Fruit fly (Drosophila melanogaster): ENCODE results near the gene cerv.

The cerv gene

DNA sequence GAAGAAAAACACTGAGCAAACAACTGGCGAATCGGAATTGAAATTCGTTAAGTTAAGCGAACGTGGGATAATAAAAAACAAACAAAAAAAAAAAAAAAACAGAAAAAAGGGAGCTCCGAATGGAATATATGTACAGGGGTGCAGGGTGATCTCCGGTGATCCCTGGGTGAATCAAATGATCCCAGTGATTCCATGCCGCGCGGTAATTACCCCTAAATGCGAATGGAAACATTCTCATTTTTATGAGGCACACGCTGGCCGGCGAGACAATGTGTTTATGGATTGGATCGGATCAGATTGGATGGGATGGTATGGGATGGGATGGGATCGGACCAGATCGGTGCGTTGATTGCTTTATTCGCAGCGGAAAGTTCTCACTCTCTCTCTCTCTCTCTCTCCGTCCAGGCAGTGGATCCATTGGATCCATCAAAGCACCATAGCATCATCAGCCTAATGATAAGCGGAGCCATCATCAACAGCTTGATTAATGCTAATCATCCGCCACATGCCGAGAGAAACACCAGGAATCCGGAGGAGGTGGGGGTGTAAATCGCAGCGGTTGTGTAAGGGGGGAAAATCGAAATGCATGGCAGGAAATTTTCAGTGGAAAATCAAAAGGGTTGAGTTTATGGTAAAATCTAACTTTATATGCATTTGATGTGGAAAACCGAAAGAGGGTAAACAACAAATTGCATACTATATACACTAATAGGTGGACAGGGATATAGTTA, 32.3 kb downstream of the cerv start:
- TF ChIP-seq psq (optimal IDR thresholded peaks at IDR 0.05), result no peak
- TF ChIP-seq insv (optimal IDR thresholded peaks at IDR 0.05), result no peak
- TF ChIP-seq ttk (optimal IDR thresholded peaks at IDR 0.05), result no peak
- TF ChIP-seq Sin3A (optimal IDR thresholded peaks at IDR 0.05), result no peak
- TF ChIP-seq Myc (optimal IDR thresholded peaks at IDR 0.05), result no peak
- TF ChIP-seq h (optimal IDR thresholded peaks at IDR 0.05), result no peak

DNA sequence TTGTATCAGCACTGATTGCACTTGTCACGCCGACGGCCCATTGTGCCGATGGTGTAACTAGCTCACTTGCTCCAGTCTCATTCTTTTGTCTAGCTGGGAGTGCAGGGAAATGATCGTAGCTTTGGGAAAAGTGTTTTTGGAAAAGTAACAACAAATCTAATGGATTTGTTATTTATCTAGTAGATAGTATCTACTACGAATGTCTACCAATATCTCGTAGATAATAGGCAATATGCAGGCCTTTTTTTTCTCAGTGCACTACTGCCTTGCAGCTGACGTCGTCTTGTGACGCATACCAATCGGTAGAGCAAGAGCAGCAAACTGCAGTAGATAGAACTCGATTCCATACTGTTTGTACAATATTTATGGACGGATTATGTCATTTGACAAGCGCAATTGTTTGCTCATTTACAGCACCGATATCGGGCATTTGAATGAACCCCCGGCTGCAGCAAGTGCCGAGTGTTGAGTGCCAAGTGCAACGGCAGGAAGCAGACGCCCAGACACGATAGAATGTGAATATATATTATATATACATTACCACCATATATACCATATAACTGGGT, 34.4 kb downstream of the cerv start:
- TF ChIP-seq psq (optimal IDR thresholded peaks at IDR 0.05), result no peak
- no peak for TF ChIP-seq h (optimal IDR thresholded peaks at IDR 0.05)
- TF ChIP-seq Sin3A (optimal IDR thresholded peaks at IDR 0.05), result no peak
- TF ChIP-seq ttk (optimal IDR thresholded peaks at IDR 0.05), result no peak
- no peak for TF ChIP-seq Myc (optimal IDR thresholded peaks at IDR 0.05)
- TF ChIP-seq insv (optimal IDR thresholded peaks at IDR 0.05), result no peak

DNA sequence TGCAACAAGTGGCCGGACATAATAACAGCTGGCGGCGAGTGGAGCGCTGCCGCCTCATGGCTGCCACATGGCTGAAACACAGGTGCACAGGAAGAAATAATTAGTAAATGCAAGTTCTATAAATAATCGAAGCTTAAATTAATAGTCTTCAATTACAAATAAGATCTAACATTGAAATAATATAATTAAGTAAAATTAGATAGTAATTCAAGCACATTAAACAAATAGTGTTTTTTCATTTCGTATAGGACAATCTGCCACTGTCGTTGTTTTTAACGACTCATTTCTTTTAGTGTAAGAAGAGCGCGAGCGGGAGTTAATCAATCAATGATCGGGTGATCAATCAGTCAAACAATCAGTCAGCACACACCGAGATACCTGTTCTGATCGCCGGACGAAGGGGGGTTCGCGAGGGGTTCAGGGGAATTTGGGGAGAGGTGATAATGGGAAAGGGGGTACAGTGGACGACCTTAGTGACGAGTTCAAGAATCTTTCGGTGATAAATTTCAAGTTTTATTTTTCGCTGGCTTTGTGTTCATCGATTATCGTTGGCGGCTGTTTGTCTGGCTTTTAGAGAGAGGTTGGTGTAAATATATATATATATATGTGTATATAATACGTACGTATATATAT, 38.0 kb downstream of the cerv start:
- TF ChIP-seq ttk (optimal IDR thresholded peaks at IDR 0.05), result no peak
- no peak for TF ChIP-seq Sin3A (optimal IDR thresholded peaks at IDR 0.05)
- TF ChIP-seq psq (optimal IDR thresholded peaks at IDR 0.05), result no peak
- no peak for TF ChIP-seq Myc (optimal IDR thresholded peaks at IDR 0.05)
- no peak for TF ChIP-seq h (optimal IDR thresholded peaks at IDR 0.05)
- TF ChIP-seq insv (optimal IDR thresholded peaks at IDR 0.05), result no peak

DNA sequence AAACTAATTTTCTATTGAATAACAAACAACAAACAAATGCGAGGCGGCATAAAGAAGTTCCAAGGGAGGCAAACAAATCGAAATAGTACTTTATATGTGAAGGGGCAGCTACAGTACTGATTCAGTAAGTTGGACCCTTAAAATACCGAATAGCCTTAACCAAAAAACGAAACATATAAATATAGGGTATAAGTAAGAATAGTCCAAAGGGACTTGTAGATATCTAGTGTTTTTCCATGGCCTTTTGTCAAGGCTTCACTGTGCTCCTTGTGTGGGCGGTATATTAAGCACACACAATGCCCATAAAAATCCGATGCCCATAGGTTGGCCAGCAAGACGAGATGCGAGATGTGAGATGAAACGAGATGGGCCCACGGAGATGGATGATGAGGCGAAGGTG, 45.9 kb downstream of the cerv start:
- TF ChIP-seq psq (optimal IDR thresholded peaks at IDR 0.05), result no peak
- TF ChIP-seq Sin3A (optimal IDR thresholded peaks at IDR 0.05), result no peak
- TF ChIP-seq ttk (optimal IDR thresholded peaks at IDR 0.05), result no peak
- TF ChIP-seq Myc (optimal IDR thresholded peaks at IDR 0.05), result no peak
- no peak for TF ChIP-seq h (optimal IDR thresholded peaks at IDR 0.05)
- no peak for TF ChIP-seq insv (optimal IDR thresholded peaks at IDR 0.05)

DNA sequence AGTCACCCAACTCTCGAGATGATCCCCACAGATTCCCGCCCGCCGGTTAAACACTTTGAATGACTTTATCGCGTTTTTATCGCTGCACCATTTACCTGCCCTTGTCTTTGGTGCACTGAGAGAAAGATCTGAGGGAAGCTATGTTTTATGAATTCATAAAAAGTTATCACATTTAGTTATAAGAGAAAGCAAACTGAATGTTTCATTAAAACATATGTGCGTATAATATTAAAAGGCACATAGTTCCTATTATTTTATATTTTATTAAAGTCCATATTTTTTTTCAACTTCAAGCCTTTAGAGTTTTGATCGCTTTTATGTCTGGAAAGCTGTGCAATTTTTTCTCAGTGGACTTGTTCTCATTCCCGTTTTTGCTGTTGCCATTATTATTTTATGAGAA, 47.6 kb downstream of the cerv start:
- TF ChIP-seq psq (optimal IDR thresholded peaks at IDR 0.05) (no peak), insv (optimal IDR thresholded peaks at IDR 0.05) (no peak), ttk (optimal IDR thresholded peaks at IDR 0.05) (no peak), h (optimal IDR thresholded peaks at IDR 0.05) (no peak), Sin3A (optimal IDR thresholded peaks at IDR 0.05) (no peak), Myc (optimal IDR thresholded peaks at IDR 0.05) (no peak)

DNA sequence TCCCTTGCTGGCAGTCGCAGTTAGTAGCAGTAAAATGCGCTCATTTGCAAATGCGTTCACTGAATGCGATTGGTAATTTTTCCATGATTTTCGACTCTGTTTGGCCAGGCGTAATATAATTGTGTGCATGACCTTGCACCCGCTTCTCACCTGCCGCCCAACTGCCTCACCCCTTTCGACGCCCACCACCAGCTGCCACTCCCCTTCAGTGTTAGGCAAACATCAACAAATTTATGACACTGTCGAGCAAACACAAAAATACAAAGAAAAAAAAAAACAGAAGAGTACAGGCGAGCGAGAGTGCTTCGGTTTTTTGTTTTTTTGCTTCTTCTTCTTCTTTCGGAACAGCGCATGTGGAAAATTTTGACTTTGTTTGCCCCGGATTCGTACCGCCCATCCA, 48.0 kb downstream of the cerv start:
- no peak for TF ChIP-seq ttk (optimal IDR thresholded peaks at IDR 0.05)
- TF ChIP-seq h (optimal IDR thresholded peaks at IDR 0.05), result no peak
- no peak for TF ChIP-seq Sin3A (optimal IDR thresholded peaks at IDR 0.05)
- TF ChIP-seq psq (optimal IDR thresholded peaks at IDR 0.05), result no peak
- no peak for TF ChIP-seq Myc (optimal IDR thresholded peaks at IDR 0.05)
- TF ChIP-seq insv (optimal IDR thresholded peaks at IDR 0.05), result no peak

DNA sequence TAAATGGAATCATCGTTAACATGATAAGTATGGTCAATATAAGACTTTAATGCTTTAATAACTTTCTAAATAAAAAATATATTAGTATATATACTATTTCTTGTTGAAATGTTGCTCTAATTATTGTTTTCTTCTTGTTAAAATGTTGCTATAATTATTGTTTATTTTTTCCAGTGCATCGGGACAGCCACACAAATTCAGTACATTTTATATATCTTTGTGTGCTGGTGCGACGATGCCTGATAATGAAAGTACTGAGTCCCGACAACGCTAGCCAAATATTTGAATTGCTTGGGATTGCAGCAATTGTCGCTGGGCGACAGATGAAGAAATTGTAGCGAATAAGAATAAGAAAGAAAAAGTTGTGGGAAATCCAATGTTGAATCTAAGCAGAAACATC, 48.8 kb downstream of the cerv start:
- no peak for TF ChIP-seq insv (optimal IDR thresholded peaks at IDR 0.05)
- no peak for TF ChIP-seq Myc (optimal IDR thresholded peaks at IDR 0.05)
- no peak for TF ChIP-seq h (optimal IDR thresholded peaks at IDR 0.05)
- no peak for TF ChIP-seq ttk (optimal IDR thresholded peaks at IDR 0.05)
- TF ChIP-seq Sin3A (optimal IDR thresholded peaks at IDR 0.05), result no peak
- TF ChIP-seq psq (optimal IDR thresholded peaks at IDR 0.05), result no peak
